Fruit fly (Drosophila melanogaster): ENCODE results near the gene CG14269.

dm6 chrX:3403411-3403810 is 32.2 kb downstream of the CG14269 start:
- TF ChIP-seq kay (GFP tag; ENCODE audit: borderline replicate concordance), result no peak
- no peak for TF ChIP-seq toe (GFP tag; optimal IDR thresholded peaks at IDR 0.05)
- TF ChIP-seq tj (GFP tag; optimal IDR thresholded peaks at IDR 0.05), result no peak
- TF ChIP-seq pad (GFP tag; optimal IDR thresholded peaks at IDR 0.05), result no peak
- TF ChIP-seq bab1 (GFP tag; optimal IDR thresholded peaks at IDR 0.05), result no peak
- no peak for TF ChIP-seq CG5204 (GFP tag; optimal IDR thresholded peaks at IDR 0.05)
- no peak for TF ChIP-seq Clk (GFP tag; optimal IDR thresholded peaks at IDR 0.05)
- TF ChIP-seq CG14711 (tag; optimal IDR thresholded peaks at IDR 0.05), result no peak
- TF ChIP-seq CG11617 (GFP tag; optimal IDR thresholded peaks at IDR 0.05), result no peak
- TF ChIP-seq ovo (GFP tag; optimal IDR thresholded peaks at IDR 0.05), result no peak
- no peak for TF ChIP-seq Hr96 (GFP tag; optimal IDR thresholded peaks at IDR 0.05)
- no peak for TF ChIP-seq cic (GFP tag; optimal IDR thresholded peaks at IDR 0.05)
- TF ChIP-seq CG12768 (GFP tag; optimal IDR thresholded peaks at IDR 0.05), result no peak
- TF ChIP-seq CG7101 (tag; optimal IDR thresholded peaks at IDR 0.05), result no peak
